Worm (Caenorhabditis elegans): ENCODE measurements around the gene Y24D9A.6.

Y24D9A.6 gene

ce11 chrIV:4396052-4396821 is 4.0 kb downstream of the Y24D9A.6 start (continued):
- TF ChIP-seq nfyb-1 (GFP tag; IDR thresholded peaks at IDR 0.05), result no peak
- TF ChIP-seq ztf-18 (tag; optimal IDR thresholded peaks at IDR 0.05), result no peak
- no peak for TF ChIP-seq F33H1.4 (GFP tag; IDR thresholded peaks at IDR 0.05)
- TF ChIP-seq Y53F4B.3 (GFP tag; IDR thresholded peaks at IDR 0.05), result no peak
- no peak for TF ChIP-seq C06A6.2 (GFP tag; conservative IDR thresholded peaks at IDR 0.05)
- TF ChIP-seq die-1 (tag; optimal IDR thresholded peaks at IDR 0.05), result no peak
- no peak for TF ChIP-seq dox-1 (GFP tag; IDR thresholded peaks at IDR 0.05)
- TF ChIP-seq lin-35 (GFP tag; optimal IDR thresholded peaks at IDR 0.05), result no peak
- TF ChIP-seq aptf-3 (GFP tag; IDR thresholded peaks at IDR 0.05), result no peak
- TF ChIP-seq ceh-40 (GFP tag; IDR thresholded peaks at IDR 0.05), result no peak
- TF ChIP-seq egrh-3 (GFP tag; IDR thresholded peaks at IDR 0.05), result peak; percentile 25; the same call in 1 of the 2 replicates
- TF ChIP-seq ztf-22 (GFP tag; optimal IDR thresholded peaks at IDR 0.05), result no peak
- TF ChIP-seq nhr-80 (tag; optimal IDR thresholded peaks at IDR 0.05), result no peak
- TF ChIP-seq F52B5.7 (tag; optimal IDR thresholded peaks at IDR 0.05), result no peak
- TF ChIP-seq somi-1 (GFP tag; optimal IDR thresholded peaks at IDR 0.05), result peak; percentile 2
- TF ChIP-seq hlh-26 (GFP tag; conservative IDR thresholded peaks at IDR 0.05), result no peak
- no peak for TF ChIP-seq rcor-1 (GFP tag; IDR thresholded peaks at IDR 0.05)
- no peak for TF ChIP-seq mcd-1 (GFP tag; IDR thresholded peaks at IDR 0.05)
- TF ChIP-seq mel-28 (tag; optimal IDR thresholded peaks at IDR 0.05; ENCODE audit: borderline replicate concordance), result no peak
- no peak for TF ChIP-seq snpc-4 (GFP tag; optimal IDR thresholded peaks at IDR 0.05)
- TF ChIP-seq snpc-4 (tag; optimal IDR thresholded peaks at IDR 0.05), result no peak
- 0 out of 2 replicates have a peak, but pooled peaks have one; percentile 11 for TF ChIP-seq lin-26 (GFP tag; IDR thresholded peaks at IDR 0.05)
- TF ChIP-seq madf-3 (GFP tag; IDR thresholded peaks at IDR 0.05), result 0 out of 2 replicates have a peak, but pooled peaks have one; percentile 8

- no peak for TF ChIP-seq hsf-1 (GFP tag; IDR thresholded peaks at IDR 0.05)
- TF ChIP-seq pbrm-1 (GFP tag; IDR thresholded peaks at IDR 0.05), result no peak
- TF ChIP-seq egrh-3 (GFP tag; IDR thresholded peaks at IDR 0.05), result no peak
These were observed 4.6 kb downstream of the Y24D9A.6 start for ce11 chrIV:4395555-4395954.

ce11 chrIV:4393942-4394460 is 6.2 kb downstream of the Y24D9A.6 start, which contains the start of gene ell-1:
ell-1 (plus strand) TSS chrIV:4394410.
- TF ChIP-seq let-607 (tag; optimal IDR thresholded peaks at IDR 0.05), result peak in 1 of 2 experiments; percentile 51
- TF ChIP-seq ama-1 (optimal IDR thresholded peaks at IDR 0.05), result no peak
- TF ChIP-seq ama-1 (GFP tag; optimal IDR thresholded peaks at IDR 0.05), result no peak
- TF ChIP-seq zfh-2 (GFP tag; conservative IDR thresholded peaks at IDR 0.05), result peak; percentile 61; the same call in 1 of the 2 replicates
- peak; percentile 29; the same call in 1 of the 2 replicates for TF ChIP-seq hmg-1.2 (GFP tag; IDR thresholded peaks at IDR 0.05)
- no peak for TF ChIP-seq madf-3 (GFP tag; IDR thresholded peaks at IDR 0.05)
- TF ChIP-seq nhr-80 (tag; optimal IDR thresholded peaks at IDR 0.05), result peak; percentile 96
- peak; percentile 36 for TF ChIP-seq attf-5 (GFP tag; optimal IDR thresholded peaks at IDR 0.05)

- TF ChIP-seq mcd-1 (GFP tag; IDR thresholded peaks at IDR 0.05) (peak; percentile 61), ztf-26 (tag; optimal IDR thresholded peaks at IDR 0.05) (no peak), tlf-1 (GFP tag; optimal IDR thresholded peaks at IDR 0.05) (peak; percentile 32), xnd-1 (tag; optimal IDR thresholded peaks at IDR 0.05) (peak; percentile 87), D2030.7 (GFP tag; IDR thresholded peaks at IDR 0.05) (peak; percentile 75), athp-1 (tag; optimal IDR thresholded peaks at IDR 0.05) (peak; percentile 1), ztf-3 (GFP tag; optimal IDR thresholded peaks at IDR 0.05) (no peak), ets-4 (GFP tag; optimal IDR thresholded peaks at IDR 0.05) (no peak), hrde-1 (tag; optimal IDR thresholded peaks at IDR 0.05; ENCODE audit: borderline replicate concordance) (peak; percentile 49), nhr-80 (tag; optimal IDR thresholded peaks at IDR 0.05) (no peak), ceh-91 (GFP tag; IDR thresholded peaks at IDR 0.05) (peak; percentile 63), lsl-1 (GFP tag; optimal IDR thresholded peaks at IDR 0.05) (peak; percentile 95), hsf-1 (GFP tag; IDR thresholded peaks at IDR 0.05) (peak; percentile 48; the same call in 1 of the 2 replicates), snpc-3.4 (tag; optimal IDR thresholded peaks at IDR 0.05) (peak; percentile 14), K11D2.4 (GFP tag; IDR thresholded peaks at IDR 0.05) (no peak)
These were observed 6.7 kb downstream of the Y24D9A.6 start for ce11 chrIV:4393488-4393887.
